Fruit fly (Drosophila melanogaster): Measurements from ENCODE around the gene CG33170.

DNA sequence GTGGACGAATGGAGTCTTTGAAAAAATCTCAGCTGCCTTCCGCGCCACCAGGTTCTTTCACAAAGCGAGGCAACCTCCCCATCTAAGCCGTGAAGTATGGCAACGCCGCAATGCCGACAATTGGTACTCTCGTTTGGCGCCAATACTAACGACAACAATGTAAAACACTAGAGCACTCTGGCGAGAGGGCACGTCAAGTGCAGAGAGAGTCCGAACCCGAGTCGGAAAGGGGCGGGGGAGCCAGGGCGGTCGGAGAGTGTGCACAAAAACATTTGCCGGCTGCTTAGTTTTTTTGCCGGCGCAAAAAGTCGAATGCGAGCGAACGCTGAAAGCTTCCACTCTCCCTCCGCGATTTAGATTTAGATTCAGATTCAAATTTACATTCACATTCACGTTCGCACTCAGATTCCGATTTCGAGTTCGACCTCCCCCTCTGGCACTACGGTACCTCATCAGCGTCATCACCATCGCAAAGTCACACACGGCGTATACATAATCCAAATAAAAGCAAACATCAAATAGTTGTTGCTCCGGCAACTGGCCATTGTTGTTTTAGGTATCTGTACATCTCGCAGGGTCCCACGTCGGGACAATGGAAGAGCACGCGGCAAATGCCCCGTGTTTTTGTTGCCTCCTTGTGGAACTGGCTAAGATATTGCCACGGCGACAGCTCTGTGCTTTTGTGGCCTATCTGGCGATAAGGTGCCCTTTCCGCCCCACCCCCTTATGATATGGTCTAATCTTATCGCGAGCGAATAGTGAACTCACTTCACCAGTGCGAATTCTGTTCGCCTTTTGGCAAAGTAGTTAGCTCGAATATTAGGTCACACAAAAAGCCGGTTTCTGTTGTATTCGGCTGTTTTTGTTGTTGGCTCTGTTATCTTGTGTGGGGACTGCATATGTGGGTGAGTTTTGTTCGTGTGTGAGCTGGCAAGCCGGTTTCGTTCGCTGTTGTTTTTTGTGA, 26.5 kb upstream of the CG33170 start:
- no peak for TF ChIP-seq CG8478 (optimal IDR thresholded peaks at IDR 0.05)
- no peak for TF ChIP-seq CTCF (optimal IDR thresholded peaks at IDR 0.05)
